Fruit fly (Drosophila melanogaster) whole organism, embryonic: ENCODE measurements around the gene CG9674.

Source experiments
- Ada2b ChIP-seq: fragments of 200-800 bp; sonication (Bioruptor generic); IDR thresholded peaks from 2 replicates; pipeline ENCODE4 v1.3.6; 2022; ENCODE audit warnings: missing biosample characterization, missing genetic modification characterization
- CG10147 ChIP-seq: fragments of 200-800 bp; sonication (Bioruptor generic); optimal IDR thresholded peaks from 2 replicates; lab custom pipeline; 2019; ENCODE audit warnings: missing biosample characterization, mild to moderate bottlenecking, missing genetic modification characterization, moderate library complexity
- CG12391 ChIP-seq: fragments of 200-800 bp; sonication (Bioruptor generic); optimal IDR thresholded peaks from 3 replicates; lab custom pipeline; 2018; ENCODE audit warnings: missing biosample characterization, mild to moderate bottlenecking, missing genetic modification characterization, moderate library complexity
- CG12942 ChIP-seq: fragments of 200-800 bp; sonication (Bioruptor generic); optimal IDR thresholded peaks from 3 replicates; lab custom pipeline; 2016; ENCODE audit warnings: missing biosample characterization, missing genetic modification characterization
- CG15514 ChIP-seq: fragments of 200-800 bp; sonication (Bioruptor generic); optimal IDR thresholded peaks from 3 replicates; lab custom pipeline; 2017; ENCODE audit warnings: missing biosample characterization, missing genetic modification characterization, mild to moderate bottlenecking, moderate library complexity, missing genetic modification reagents
- CG17829 ChIP-seq: fragments of 200-800 bp; optimal IDR thresholded peaks from 2 replicates; lab custom pipeline; 2019; ENCODE audit warnings: missing biosample characterization, mild to moderate bottlenecking, missing genetic modification characterization, moderate library complexity
- CG2120 ChIP-seq: fragments of 200-800 bp; sonication (Bioruptor generic); optimal IDR thresholded peaks from 3 replicates; lab custom pipeline; 2016; ENCODE audit warnings: missing biosample characterization, missing genetic modification characterization
- CG30403 ChIP-seq: fragments of 200-800 bp; sonication (Bioruptor generic); optimal IDR thresholded peaks from 3 replicates; lab custom pipeline; 2016; ENCODE audit warnings: missing biosample characterization, missing genetic modification characterization
- CG5245 ChIP-seq: fragments of 200-800 bp; sonication (Bioruptor generic); optimal IDR thresholded peaks from 3 replicates; lab custom pipeline; 2016; ENCODE audit warnings: missing biosample characterization, missing genetic modification characterization
- CG7786 ChIP-seq: fragments of 200-800 bp; sonication (Bioruptor generic); optimal IDR thresholded peaks from 2 replicates; lab custom pipeline; 2016; ENCODE audit warnings: missing biosample characterization, missing genetic modification characterization
- CG8924 ChIP-seq: fragments of 200-800 bp; optimal IDR thresholded peaks from 3 replicates; lab custom pipeline; 2019; ENCODE audit warnings: missing biosample characterization, mild to moderate bottlenecking, missing genetic modification characterization, moderate library complexity
- CG9609 ChIP-seq: fragments of 200-800 bp; sonication (Bioruptor generic); optimal IDR thresholded peaks from 3 replicates; lab custom pipeline; 2016; ENCODE audit warnings: missing biosample characterization, missing genetic modification characterization
- CoRest ChIP-seq: fragments of 200-800 bp; sonication (Bioruptor generic); optimal IDR thresholded peaks from 3 replicates; lab custom pipeline; 2018; ENCODE audit warnings: missing biosample characterization, mild to moderate bottlenecking, missing genetic modification characterization, moderate library complexity
- Dbx ChIP-seq: fragments of 200-800 bp; sonication (Bioruptor generic); IDR thresholded peaks from 3 replicates; pipeline ENCODE4 v1.3.6; 2022; ENCODE audit warnings: missing biosample characterization, missing genetic modification characterization
- E2f1 ChIP-seq: fragments of 200-800 bp; sonication (Bioruptor generic); IDR thresholded peaks from 2 replicates; pipeline ENCODE4 v1.3.6; 2022; ENCODE audit warnings: missing biosample characterization, missing genetic modification characterization
- Eip74EF ChIP-seq, 2 experiments: fragments of 200-800 bp in 1 of 2; fragments of >200 bp in 1 of 2; sonication (Bioruptor generic) in 1 of 2; optimal IDR thresholded peaks; 2 replicates each; lab custom pipeline; 2017 to 2019; ENCODE audit warnings: missing biosample characterization in 2 of 2, missing genetic modification characterization in 2 of 2, mild to moderate bottlenecking in 1 of 2, moderate library complexity in 1 of 2
- Fer3 ChIP-seq: fragments of 200-800 bp; sonication (Bioruptor generic); optimal IDR thresholded peaks from 2 replicates; lab custom pipeline; 2018; ENCODE audit warnings: missing biosample characterization, mild to moderate bottlenecking, missing genetic modification characterization, moderate library complexity
- HLH3B ChIP-seq: fragments of 200-800 bp; sonication (Bioruptor generic); IDR thresholded peaks from 2 replicates; pipeline ENCODE4 v1.3.6; 2022; ENCODE audit warnings: missing biosample characterization, missing genetic modification characterization
- Hmr ChIP-seq: fragments of 200-800 bp; sonication (Bioruptor generic); optimal IDR thresholded peaks from 3 replicates; lab custom pipeline; 2017; ENCODE audit warnings: mild to moderate bottlenecking, missing biosample characterization, missing genetic modification reagents, missing genetic modification characterization
- Hsf ChIP-seq: fragments of 200-800 bp; sonication (Bioruptor generic); optimal IDR thresholded peaks from 3 replicates; lab custom pipeline; 2016; ENCODE audit warnings: missing biosample characterization, missing genetic modification characterization
- MESR4 ChIP-seq: fragments of 200-800 bp; sonication (Bioruptor generic); optimal IDR thresholded peaks from 2 replicates; lab custom pipeline; 2018; ENCODE audit warnings: missing biosample characterization, mild to moderate bottlenecking, missing genetic modification characterization, moderate library complexity
- Oli ChIP-seq: fragments of 200-800 bp; sonication (Bioruptor generic); optimal IDR thresholded peaks from 2 replicates; lab custom pipeline; 2018; ENCODE audit warnings: missing biosample characterization, mild to moderate bottlenecking, missing genetic modification characterization, moderate library complexity
- Pdp1 ChIP-seq, 2 experiments: fragments of 200-800 bp; sonication (Bioruptor generic); optimal IDR thresholded peaks; 3 replicates each; lab custom pipeline; 2016; ENCODE audit warnings: missing biosample characterization in 2 of 2, missing genetic modification characterization in 2 of 2, mild to moderate bottlenecking in 1 of 2, moderate library complexity in 1 of 2
- Scr ChIP-seq: fragments of 200-800 bp; sonication (Bioruptor generic); IDR thresholded peaks from 2 replicates; pipeline ENCODE4 v1.3.6; 2022; ENCODE audit warnings: missing biosample characterization, missing genetic modification characterization; ENCODE audit not compliant: partially characterized antibody
- Ssrp ChIP-seq: fragments of 200-800 bp; sonication (Bioruptor generic); optimal IDR thresholded peaks from 2 replicates; lab custom pipeline; 2018; ENCODE audit warnings: missing biosample characterization, mild to moderate bottlenecking, missing genetic modification characterization, moderate library complexity
- Xrp1 ChIP-seq: fragments of 200-800 bp; sonication (Bioruptor generic); IDR thresholded peaks from 2 replicates; pipeline ENCODE4 v1.3.6; 2022; ENCODE audit warnings: missing biosample characterization, missing genetic modification characterization
- amos ChIP-seq: fragments of 200-800 bp; sonication (Bioruptor generic); IDR thresholded peaks from 2 replicates; pipeline ENCODE4 v1.3.6; 2022; ENCODE audit warnings: missing biosample characterization, missing genetic modification characterization; ENCODE audit not compliant: partially characterized antibody
- chinmo ChIP-seq: fragments of 200-800 bp; sonication (Bioruptor generic); IDR thresholded peaks from 4 replicates; pipeline ENCODE4 v1.3.6; 2022; ENCODE audit warnings: missing biosample characterization, missing genetic modification characterization; ENCODE audit not compliant: partially characterized antibody
- dpn ChIP-seq, 2 experiments: fragments of 200-800 bp; sonication (Bioruptor generic); optimal IDR thresholded peaks; 3 replicates each; lab custom pipeline; 2016; ENCODE audit warnings: missing biosample characterization in 2 of 2, missing genetic modification characterization in 2 of 2
- esg ChIP-seq: fragments of 200-800 bp; sonication (Bioruptor generic); conservative IDR thresholded peaks from 2 replicates; pipeline ENCODE4 v1.3.6; 2022; ENCODE audit warnings: missing biosample characterization, missing genetic modification characterization
- fd64A ChIP-seq: fragments of 200-800 bp; sonication (Bioruptor generic); optimal IDR thresholded peaks from 3 replicates; lab custom pipeline; 2018; ENCODE audit warnings: missing biosample characterization, mild to moderate bottlenecking, missing genetic modification characterization
- gfzf ChIP-seq: fragments of 200-800 bp; sonication (Bioruptor generic); optimal IDR thresholded peaks from 2 replicates; lab custom pipeline; 2016; ENCODE audit warnings: missing biosample characterization, mild to moderate bottlenecking, missing genetic modification characterization, moderate library complexity
- gro ChIP-seq: fragments of 200-800 bp; sonication (Bioruptor generic); optimal IDR thresholded peaks from 2 replicates; lab custom pipeline; 2016; ENCODE audit warnings: missing biosample characterization, missing genetic modification characterization
- gt ChIP-seq: fragments of 200-800 bp; sonication (Bioruptor generic); IDR thresholded peaks from 2 replicates; pipeline ENCODE4 v1.3.6; 2022; ENCODE audit warnings: missing biosample characterization, missing genetic modification characterization
- ham ChIP-seq: fragments of 200-800 bp; sonication (Bioruptor generic); IDR thresholded peaks from 2 replicates; pipeline ENCODE4 v1.3.6; 2022; ENCODE audit warnings: missing biosample characterization, missing genetic modification characterization
- jigr1 ChIP-seq: fragments of 200-800 bp; sonication (Bioruptor generic); IDR thresholded peaks from 3 replicates; pipeline ENCODE4 v1.3.6; 2022; ENCODE audit warnings: missing biosample characterization, missing genetic modification characterization
- lilli ChIP-seq: fragments of 200-800 bp; sonication (Bioruptor generic); optimal IDR thresholded peaks from 3 replicates; lab custom pipeline; 2016; ENCODE audit warnings: missing biosample characterization, missing genetic modification characterization
- lmd ChIP-seq: fragments of 200-800 bp; sonication (Bioruptor generic); IDR thresholded peaks from 2 replicates; pipeline ENCODE4 v1.3.6; 2022; ENCODE audit warnings: missing biosample characterization, missing genetic modification characterization
- pnt ChIP-seq: fragments of 200-800 bp; sonication (Bioruptor generic); optimal IDR thresholded peaks from 3 replicates; lab custom pipeline; 2016; ENCODE audit warnings: missing biosample characterization, missing genetic modification characterization
- prd ChIP-seq, 3 experiments: fragments of >200 bp in 2 of 3; fragments of 200-800 bp in 1 of 3; sonication (Bioruptor generic) in 1 of 3; optimal IDR thresholded peaks in 2 of 3; IDR thresholded peaks in 1 of 3; 2 replicates in 2 of 3; 3 replicates in 1 of 3; pipeline versions ENCODE4 v1.3.6 to Lab custom; 2017 to 2022; ENCODE audit warnings: missing biosample characterization in 1 of 3, missing genetic modification characterization in 1 of 3
- ranshi ChIP-seq: fragments of 200-800 bp; sonication (Bioruptor generic); IDR thresholded peaks from 2 replicates; pipeline ENCODE4 v1.3.6; 2022; ENCODE audit warnings: missing biosample characterization, missing genetic modification characterization
- run ChIP-seq: fragments of 200-800 bp; sonication (Bioruptor generic); optimal IDR thresholded peaks from 3 replicates; lab custom pipeline; 2018; ENCODE audit warnings: missing biosample characterization, mild to moderate bottlenecking, missing genetic modification characterization
- slp2 ChIP-seq: fragments of 200-800 bp; sonication (Bioruptor generic); optimal IDR thresholded peaks from 2 replicates; lab custom pipeline; 2016; ENCODE audit warnings: missing biosample characterization, missing genetic modification characterization
- tio ChIP-seq: fragments of 200-800 bp; sonication (Bioruptor generic); optimal IDR thresholded peaks from 2 replicates; lab custom pipeline; 2017; ENCODE audit warnings: missing biosample characterization, missing genetic modification characterization, inconsistent platforms
- vfl ChIP-seq: fragments of 200-800 bp; sonication (Bioruptor generic); optimal IDR thresholded peaks from 2 replicates; lab custom pipeline; 2016; ENCODE audit warnings: missing biosample characterization, missing genetic modification characterization
- zen2 ChIP-seq: fragments of 200-800 bp; sonication (Bioruptor generic); IDR thresholded peaks from 3 replicates; pipeline ENCODE4 v1.3.6; 2022; ENCODE audit warnings: missing biosample characterization, missing genetic modification characterization; ENCODE audit not compliant: partially characterized antibody
- zfh2 ChIP-seq: fragments of 200-800 bp; sonication (Bioruptor generic); optimal IDR thresholded peaks from 2 replicates; lab custom pipeline; 2016; ENCODE audit warnings: missing biosample characterization, missing genetic modification characterization

The CG9674 gene

dm6 chr3L:16805806-16806719, 1.5 kb downstream of the CG9674 start (continued):
- TF ChIP-seq CG7786 (GFP tag; lab: Kevin White, UChicago) (peak; percentile 37), pnt (no peak), Dbx (GFP tag; lab: Robert Waterston, UW) (no peak), Oli (tag; lab: Kevin White, UChicago) (peak; percentile 36), E2f1 (GFP tag; lab: Robert Waterston, UW) (0 out of 2 replicates have a peak, but pooled peaks have one; percentile 29), gfzf (no peak), lmd (GFP tag; lab: Robert Waterston, UW) (peak; percentile 34; the same call in 1 of the 2 replicates), Scr (GFP tag; lab: Robert Waterston, UW) (no peak; the same call in 1 of the 2 replicates), zfh2 (GFP tag; lab: Kevin White, UChicago) (peak; percentile 17), CG2120 (peak; percentile 83), CG5245 (GFP tag; lab: Kevin White, UChicago) (no peak), CG12942 (GFP tag; lab: Kevin White, UChicago) (no peak), gro (peak; percentile 47), run (no peak), zen2 (no peak), Pdp1 (GFP tag; optimal IDR thresholded peaks at IDR 0.05; lab: Kevin White, UChicago) (peak; percentile 41 to 94), ham (no peak), gt (no peak), CG15514 (GFP tag; lab: Kevin White, UChicago) (peak; percentile 27), vfl (no peak), MESR4 (GFP tag; lab: Kevin White, UChicago) (no peak), lilli (GFP tag; lab: Kevin White, UChicago) (peak; percentile 50), Ssrp (tag; lab: Kevin White, UChicago) (peak; percentile 27), jigr1 (GFP tag; lab: Robert Waterston, UW) (no peak), CoRest (peak; percentile 29), Ada2b (GFP tag; lab: Robert Waterston, UW) (no peak), prd (optimal IDR thresholded peaks at IDR 0.05; lab: Kevin White, UChicago) (no peak), prd (GFP tag; IDR thresholded peaks at IDR 0.05; lab: Robert Waterston, UW) (peak; percentile 7; the same call in 1 of the 3 replicates), fd64A (no peak), CG10147 (GFP tag; lab: Kevin White, UChicago) (peak; percentile 53), Xrp1 (GFP tag; lab: Robert Waterston, UW) (peak; percentile 60; the same call in 1 of the 2 replicates), HLH3B (GFP tag; lab: Robert Waterston, UW) (no peak), slp2 (GFP tag; lab: Kevin White, UChicago) (peak; percentile 29), dpn (GFP tag; optimal IDR thresholded peaks at IDR 0.05; lab: Kevin White, UChicago) (peak in 1 of 2 experiments; percentile 19), esg (GFP tag; lab: Robert Waterston, UW) (peak; percentile 36; the same call in 1 of the 2 replicates), CG9609 (GFP tag; lab: Kevin White, UChicago) (no peak), CG17829 (tag; lab: Kevin White, UChicago) (peak; percentile 27), Hsf (peak; percentile 58), CG30403 (peak; percentile 40), CG12391 (tag; lab: Kevin White, UChicago) (peak; percentile 52), amos (GFP tag; lab: Robert Waterston, UW) (no peak; the same call in 1 of the 2 replicates), tio (GFP tag; lab: Kevin White, UChicago) (no peak), Hmr (GFP tag; lab: Kevin White, UChicago) (peak; percentile 79), Eip74EF (GFP tag; optimal IDR thresholded peaks at IDR 0.05; lab: Kevin White, UChicago) (no peak), Fer3 (tag; lab: Kevin White, UChicago) (peak; percentile 46), ranshi (GFP tag; lab: Robert Waterston, UW) (peak; percentile 37), CG8924 (tag; lab: Kevin White, UChicago) (peak; percentile 46), chinmo (peak; percentile 90; the same call in 3 of the 4 replicates)
